Fruit fly (Drosophila melanogaster): ENCODE data around the gene Cftr.
A peak's percentile ranks its signal among the peaks of the same experiment; 100 is the strongest.

The Cftr gene

dm6 chr3R:24572540-24573043, 28.9 kb upstream of the Cftr start (continued):
- peak; percentile 98 for TF ChIP-seq CG3847 (GFP tag; IDR thresholded peaks at IDR 0.05)
- TF ChIP-seq Awh (GFP tag; IDR thresholded peaks at IDR 0.05), result peak; percentile 99
- TF ChIP-seq org-1 (GFP tag; optimal IDR thresholded peaks at IDR 0.05), result peak; percentile 96
- peak; percentile 92 for TF ChIP-seq NC2β (GFP tag; optimal IDR thresholded peaks at IDR 0.05)
- peak; percentile 94 for TF ChIP-seq crol (GFP tag; IDR thresholded peaks at IDR 0.05)
- peak; percentile 92 for TF ChIP-seq CG13123 (GFP tag; optimal IDR thresholded peaks at IDR 0.05)
- peak; percentile 98 for TF ChIP-seq CG7839 (tag; optimal IDR thresholded peaks at IDR 0.05)
- TF ChIP-seq Blimp-1 (GFP tag; optimal IDR thresholded peaks at IDR 0.05), result peak; percentile 96
- no peak for TF ChIP-seq prd (optimal IDR thresholded peaks at IDR 0.05)
- peak; percentile 98 for TF ChIP-seq prd (GFP tag; IDR thresholded peaks at IDR 0.05)
- TF ChIP-seq gce (GFP tag; IDR thresholded peaks at IDR 0.05), result peak; percentile 99
- TF ChIP-seq dimm (GFP tag; IDR thresholded peaks at IDR 0.05), result no peak; the same call in 1 of the 2 replicates
- peak; percentile 88; the same call in 2 of the 3 replicates for TF ChIP-seq CG11560 (tag; IDR thresholded peaks at IDR 0.05)
- peak in 1 of 2 experiments; percentile 77 for TF ChIP-seq crp (GFP tag; optimal IDR thresholded peaks at IDR 0.05)
- TF ChIP-seq hb (GFP tag; IDR thresholded peaks at IDR 0.05; ENCODE audit: partially characterized antibody), result no peak
- peak; percentile 92 for TF ChIP-seq exex (tag; optimal IDR thresholded peaks at IDR 0.05)
- TF ChIP-seq her (GFP tag; optimal IDR thresholded peaks at IDR 0.05), result peak; percentile 90
- peak; percentile 77 for TF ChIP-seq CG30020 (tag; optimal IDR thresholded peaks at IDR 0.05)
- peak; percentile 92 for TF ChIP-seq pum (GFP tag; optimal IDR thresholded peaks at IDR 0.05)
- TF ChIP-seq Rx (GFP tag; IDR thresholded peaks at IDR 0.05), result peak; percentile 98
- no peak for TF ChIP-seq hth (optimal IDR thresholded peaks at IDR 0.05)
- TF ChIP-seq Abd-B (GFP tag; optimal IDR thresholded peaks at IDR 0.05), result peak; percentile 88
- TF ChIP-seq onecut (GFP tag; IDR thresholded peaks at IDR 0.05), result peak; percentile 95
- peak; percentile 96 for TF ChIP-seq CG4854 (GFP tag; optimal IDR thresholded peaks at IDR 0.05)
- peak; percentile 98 for TF ChIP-seq CG17829 (tag; optimal IDR thresholded peaks at IDR 0.05)
- peak; percentile 91 for TF ChIP-seq CG5180 (GFP tag; optimal IDR thresholded peaks at IDR 0.05)
- TF ChIP-seq fd102C (GFP tag; optimal IDR thresholded peaks at IDR 0.05), result peak; percentile 3
- TF ChIP-seq CG17361 (GFP tag; IDR thresholded peaks at IDR 0.05), result peak; percentile 97
- peak; percentile 22; the same call in 1 of the 2 replicates for TF ChIP-seq CG13287 (GFP tag; IDR thresholded peaks at IDR 0.05; ENCODE audit: partially characterized antibody)
- peak; percentile 94 for TF ChIP-seq sim (GFP tag; IDR thresholded peaks at IDR 0.05)
- TF ChIP-seq Hsf (GFP tag; optimal IDR thresholded peaks at IDR 0.05), result peak; percentile 97
- TF ChIP-seq da (GFP tag; optimal IDR thresholded peaks at IDR 0.05), result peak; percentile 86
- peak; percentile 99 for TF ChIP-seq Dek (tag; optimal IDR thresholded peaks at IDR 0.05)
- peak; percentile 85 for TF ChIP-seq z (GFP tag; IDR thresholded peaks at IDR 0.05)
- TF ChIP-seq slou (GFP tag; optimal IDR thresholded peaks at IDR 0.05), result peak; percentile 89
- TF ChIP-seq CG31388 (GFP tag; optimal IDR thresholded peaks at IDR 0.05), result peak; percentile 77
- peak; percentile 89 for TF ChIP-seq luna (GFP tag; optimal IDR thresholded peaks at IDR 0.05)
- TF ChIP-seq scrt (GFP tag; optimal IDR thresholded peaks at IDR 0.05), result peak; percentile 97
- peak; percentile 97 for TF ChIP-seq Taf1 (GFP tag; IDR thresholded peaks at IDR 0.05)
- TF ChIP-seq gcm (GFP tag; optimal IDR thresholded peaks at IDR 0.05), result peak; percentile 97
- peak; percentile 96 for TF ChIP-seq Sox100B (GFP tag; optimal IDR thresholded peaks at IDR 0.05)
- TF ChIP-seq Mes4 (GFP tag; optimal IDR thresholded peaks at IDR 0.05), result peak; percentile 93
- TF ChIP-seq CG6854 (GFP tag; optimal IDR thresholded peaks at IDR 0.05), result peak; percentile 99
- peak; percentile 84 for TF ChIP-seq CG12236 (GFP tag; optimal IDR thresholded peaks at IDR 0.05)
- TF ChIP-seq emc (GFP tag; optimal IDR thresholded peaks at IDR 0.05), result peak; percentile 85
- peak; percentile 97 for TF ChIP-seq gsb-n (tag; optimal IDR thresholded peaks at IDR 0.05)
- TF ChIP-seq NC2α (GFP tag; optimal IDR thresholded peaks at IDR 0.05), result peak; percentile 83
- peak; percentile 96 for TF ChIP-seq bab2 (GFP tag; optimal IDR thresholded peaks at IDR 0.05)
- no peak for TF ChIP-seq inv (GFP tag; IDR thresholded peaks at IDR 0.05; ENCODE audit: partially characterized antibody)
- TF ChIP-seq pnt (GFP tag; optimal IDR thresholded peaks at IDR 0.05), result peak; percentile 93
- TF ChIP-seq sqz (GFP tag; optimal IDR thresholded peaks at IDR 0.05), result peak; percentile 95
